Fruit fly (Drosophila melanogaster) whole organism, embryonic: ENCODE data around the gene Prdm13.

Experiments
- Blimp-1 ChIP-seq: fragments of 200-800 bp; sonication (Bioruptor generic); optimal IDR thresholded peaks from 3 replicates; lab custom pipeline; 2018; ENCODE audit warnings: missing biosample characterization, missing genetic modification characterization, mild to moderate bottlenecking, moderate library complexity, missing genetic modification reagents
- CG10366 ChIP-seq: fragments of 200-800 bp; sonication (Bioruptor generic); IDR thresholded peaks from 2 replicates; pipeline ENCODE4 v1.3.6; 2022; ENCODE audit warnings: missing biosample characterization, missing genetic modification characterization
- CG11723 ChIP-seq: fragments of 200-800 bp; sonication (Bioruptor generic); optimal IDR thresholded peaks from 2 replicates; lab custom pipeline; 2017; ENCODE audit warnings: missing biosample characterization, mild to moderate bottlenecking, missing genetic modification characterization
- CG12155 ChIP-seq: fragments of 200-800 bp; sonication (Bioruptor generic); optimal IDR thresholded peaks from 3 replicates; lab custom pipeline; 2016; ENCODE audit warnings: missing biosample characterization, missing genetic modification characterization
- CG13424 ChIP-seq: fragments of 200-800 bp; sonication (Bioruptor generic); optimal IDR thresholded peaks from 2 replicates; lab custom pipeline; 2019; ENCODE audit warnings: missing biosample characterization, mild to moderate bottlenecking, missing genetic modification characterization, moderate library complexity
- CG18262 ChIP-seq: fragments of 200-800 bp; optimal IDR thresholded peaks from 3 replicates; lab custom pipeline; 2019; ENCODE audit warnings: missing biosample characterization, mild to moderate bottlenecking, missing genetic modification characterization, moderate library complexity
- CG18599 ChIP-seq: fragments of 200-800 bp; sonication (Bioruptor generic); optimal IDR thresholded peaks from 3 replicates; lab custom pipeline; 2017; ENCODE audit warnings: missing biosample characterization, missing genetic modification characterization, mild to moderate bottlenecking, moderate library complexity, missing genetic modification reagents
- CG18619 ChIP-seq: fragments of 200-800 bp; sonication (Bioruptor generic); optimal IDR thresholded peaks from 3 replicates; lab custom pipeline; 2017; ENCODE audit warnings: missing biosample characterization, mild to moderate bottlenecking, missing genetic modification characterization
- CG31365 ChIP-seq: fragments of 200-800 bp; sonication (Bioruptor generic); optimal IDR thresholded peaks from 2 replicates; lab custom pipeline; 2018; ENCODE audit warnings: missing biosample characterization, mild to moderate bottlenecking, missing genetic modification characterization
- CG31388 ChIP-seq: fragments of 200-800 bp; sonication (Bioruptor generic); optimal IDR thresholded peaks from 2 replicates; lab custom pipeline; 2016; ENCODE audit warnings: missing biosample characterization, missing genetic modification characterization
- CG5953 ChIP-seq: fragments of 200-800 bp; sonication (Bioruptor generic); IDR thresholded peaks from 2 replicates; pipeline ENCODE4 v1.3.6; 2022; ENCODE audit warnings: missing biosample characterization, missing genetic modification characterization
- CG7556 ChIP-seq: fragments of 200-800 bp; sonication (Bioruptor generic); optimal IDR thresholded peaks from 2 replicates; lab custom pipeline; 2017; ENCODE audit warnings: missing biosample characterization, mild to moderate bottlenecking, missing genetic modification characterization
- CG7786 ChIP-seq: fragments of 200-800 bp; sonication (Bioruptor generic); optimal IDR thresholded peaks from 2 replicates; lab custom pipeline; 2016; ENCODE audit warnings: missing biosample characterization, missing genetic modification characterization
- CG8089 ChIP-seq: fragments of 200-800 bp; sonication (Bioruptor generic); optimal IDR thresholded peaks from 3 replicates; lab custom pipeline; 2016; ENCODE audit warnings: missing biosample characterization, missing genetic modification characterization
- CG8281 ChIP-seq: fragments of 200-800 bp; sonication (Bioruptor generic); optimal IDR thresholded peaks from 2 replicates; lab custom pipeline; 2018; ENCODE audit warnings: missing biosample characterization, mild to moderate bottlenecking, missing genetic modification characterization, moderate library complexity
- CG9215 ChIP-seq: fragments of 200-800 bp; sonication (Bioruptor generic); IDR thresholded peaks from 2 replicates; pipeline ENCODE4 v1.3.6; 2022; ENCODE audit warnings: missing biosample characterization, missing genetic modification characterization
- CHES-1-like ChIP-seq: fragments of 200-800 bp; sonication (Bioruptor generic); optimal IDR thresholded peaks from 2 replicates; lab custom pipeline; 2016; ENCODE audit warnings: missing biosample characterization, missing genetic modification characterization
- Deaf1 ChIP-seq: fragments of 200-800 bp; optimal IDR thresholded peaks from 3 replicates; lab custom pipeline; 2019; ENCODE audit warnings: missing biosample characterization, mild to moderate bottlenecking, missing genetic modification characterization, moderate library complexity
- Dref ChIP-seq: fragments of 200-800 bp; sonication (Bioruptor generic); IDR thresholded peaks from 2 replicates; pipeline ENCODE4 v1.3.6; 2022; ENCODE audit warnings: missing biosample characterization, missing genetic modification characterization
- Lim3 ChIP-seq: fragments of 200-800 bp; sonication (Bioruptor generic); IDR thresholded peaks from 2 replicates; pipeline ENCODE4 v1.3.6; 2022; ENCODE audit warnings: missing biosample characterization, missing genetic modification characterization
- Sox102F ChIP-seq: fragments of 200-800 bp; sonication (Bioruptor generic); optimal IDR thresholded peaks from 2 replicates; lab custom pipeline; 2018; ENCODE audit warnings: missing biosample characterization, mild to moderate bottlenecking, missing genetic modification characterization, moderate library complexity
- Xbp1 ChIP-seq: fragments of 200-800 bp; sonication (Bioruptor generic); optimal IDR thresholded peaks from 3 replicates; lab custom pipeline; 2016; ENCODE audit warnings: missing biosample characterization, mild to moderate bottlenecking, missing genetic modification characterization
- ato ChIP-seq: fragments of 200-800 bp; sonication (Bioruptor generic); IDR thresholded peaks from 2 replicates; pipeline ENCODE4 v1.3.6; 2022; ENCODE audit warnings: missing biosample characterization, missing genetic modification characterization; ENCODE audit not compliant: partially characterized antibody
- bcd ChIP-seq: fragments of 200-800 bp; sonication (Bioruptor generic); optimal IDR thresholded peaks from 2 replicates; lab custom pipeline; 2017; ENCODE audit warnings: missing biosample characterization, mild to moderate bottlenecking, missing genetic modification characterization
- br ChIP-seq: fragments of >200 bp; optimal IDR thresholded peaks from 2 replicates; lab custom pipeline; 2017
- croc ChIP-seq: fragments of 200-800 bp; sonication (Bioruptor generic); conservative IDR thresholded peaks from 3 replicates; pipeline ENCODE4 v1.3.6; 2022; ENCODE audit warnings: missing biosample characterization, missing genetic modification characterization
- danr ChIP-seq: fragments of 200-800 bp; sonication (Bioruptor generic); IDR thresholded peaks from 2 replicates; pipeline ENCODE4 v1.3.6; 2022; ENCODE audit warnings: missing biosample characterization, missing genetic modification characterization
- dati ChIP-seq: fragments of 200-800 bp; sonication (Bioruptor generic); IDR thresholded peaks from 2 replicates; pipeline ENCODE4 v1.3.6; 2022; ENCODE audit warnings: missing biosample characterization, missing genetic modification characterization
- emc ChIP-seq: fragments of 200-800 bp; sonication (Bioruptor generic); optimal IDR thresholded peaks from 2 replicates; lab custom pipeline; 2016; ENCODE audit warnings: missing biosample characterization, missing genetic modification characterization
- esg ChIP-seq: fragments of 200-800 bp; sonication (Bioruptor generic); conservative IDR thresholded peaks from 2 replicates; pipeline ENCODE4 v1.3.6; 2022; ENCODE audit warnings: missing biosample characterization, missing genetic modification characterization
- exex ChIP-seq: fragments of 200-800 bp; sonication (Bioruptor generic); optimal IDR thresholded peaks from 4 replicates; lab custom pipeline; 2018; ENCODE audit warnings: missing biosample characterization, mild to moderate bottlenecking, missing genetic modification characterization, moderate library complexity
- fd102C ChIP-seq: fragments of 200-800 bp; sonication (Bioruptor generic); optimal IDR thresholded peaks from 2 replicates; lab custom pipeline; 2018; ENCODE audit warnings: missing biosample characterization, mild to moderate bottlenecking, missing genetic modification characterization, moderate library complexity
- ftz-f1 ChIP-seq: fragments of 200-800 bp; sonication (Bioruptor generic); optimal IDR thresholded peaks from 2 replicates; lab custom pipeline; 2016; ENCODE audit warnings: missing biosample characterization, missing genetic modification characterization
- gsb-n ChIP-seq: fragments of 200-800 bp; sonication (Bioruptor generic); optimal IDR thresholded peaks from 3 replicates; lab custom pipeline; 2018; ENCODE audit warnings: missing biosample characterization, mild to moderate bottlenecking, missing genetic modification characterization
- hkb ChIP-seq, 2 experiments: fragments of 200-800 bp in 1 of 2; fragments of >200 bp in 1 of 2; sonication (Bioruptor generic) in 1 of 2; IDR thresholded peaks in 1 of 2; optimal IDR thresholded peaks in 1 of 2; 2 replicates each; pipeline versions ENCODE4 v1.3.6 to Lab custom; 2017 to 2022; ENCODE audit warnings: missing biosample characterization in 1 of 2, missing genetic modification characterization in 1 of 2
- ind ChIP-seq: fragments of 200-800 bp; sonication (Bioruptor generic); optimal IDR thresholded peaks from 3 replicates; lab custom pipeline; 2016; ENCODE audit warnings: missing biosample characterization, missing genetic modification characterization
- ken ChIP-seq: fragments of 200-800 bp; sonication (Bioruptor generic); IDR thresholded peaks from 3 replicates; pipeline ENCODE4 v1.3.6; 2022; ENCODE audit warnings: missing biosample characterization, missing genetic modification characterization
- nau ChIP-seq: fragments of 200-800 bp; sonication (Bioruptor generic); optimal IDR thresholded peaks from 3 replicates; lab custom pipeline; 2017; ENCODE audit warnings: missing biosample characterization, mild to moderate bottlenecking, missing genetic modification characterization, missing genetic modification reagents
- rib ChIP-seq: fragments of 200-800 bp; sonication (Bioruptor generic); IDR thresholded peaks from 2 replicates; pipeline ENCODE4 v1.3.6; 2022; ENCODE audit warnings: missing biosample characterization, missing genetic modification characterization
- salm ChIP-seq: fragments of 200-800 bp; sonication (Bioruptor generic); optimal IDR thresholded peaks from 2 replicates; lab custom pipeline; 2018; ENCODE audit warnings: missing biosample characterization, mild to moderate bottlenecking, missing genetic modification characterization
- so ChIP-seq: fragments of 200-800 bp; sonication (Bioruptor generic); IDR thresholded peaks from 3 replicates; pipeline ENCODE4 v1.3.6; 2022; ENCODE audit warnings: missing biosample characterization, missing genetic modification characterization
- sqz ChIP-seq: fragments of 200-800 bp; sonication (Bioruptor generic); optimal IDR thresholded peaks from 3 replicates; lab custom pipeline; 2018; ENCODE audit warnings: missing biosample characterization, mild to moderate bottlenecking, missing genetic modification characterization
- tgo ChIP-seq: fragments of 200-800 bp; sonication (Bioruptor generic); IDR thresholded peaks from 3 replicates; pipeline ENCODE4 v1.3.6; 2022; ENCODE audit warnings: missing biosample characterization, missing genetic modification characterization
- tin ChIP-seq: fragments of 200-800 bp; sonication (Bioruptor generic); optimal IDR thresholded peaks from 3 replicates; lab custom pipeline; 2016; ENCODE audit warnings: missing biosample characterization, missing genetic modification characterization
- trem ChIP-seq: fragments of 200-800 bp; optimal IDR thresholded peaks from 3 replicates; lab custom pipeline; 2019; ENCODE audit warnings: missing biosample characterization, mild to moderate bottlenecking, missing genetic modification characterization, moderate library complexity
- unpg ChIP-seq: fragments of 200-800 bp; sonication (Bioruptor generic); optimal IDR thresholded peaks from 3 replicates; lab custom pipeline; 2018; ENCODE audit warnings: missing biosample characterization, mild to moderate bottlenecking, missing genetic modification characterization, moderate library complexity
- wek ChIP-seq: fragments of 200-800 bp; sonication (Bioruptor generic); optimal IDR thresholded peaks from 3 replicates; lab custom pipeline; 2018; ENCODE audit warnings: missing biosample characterization, mild to moderate bottlenecking, missing genetic modification characterization, moderate library complexity
- wor ChIP-seq: fragments of 200-800 bp; sonication (Bioruptor generic); IDR thresholded peaks from 2 replicates; pipeline ENCODE4 v1.3.6; 2022; ENCODE audit warnings: missing biosample characterization, missing genetic modification characterization
- zfh1 ChIP-seq: fragments of 200-800 bp; sonication (Bioruptor generic); IDR thresholded peaks from 3 replicates; pipeline ENCODE4 v1.3.6; 2022; ENCODE audit warnings: missing biosample characterization, missing genetic modification characterization

Prdm13 gene

DNA sequence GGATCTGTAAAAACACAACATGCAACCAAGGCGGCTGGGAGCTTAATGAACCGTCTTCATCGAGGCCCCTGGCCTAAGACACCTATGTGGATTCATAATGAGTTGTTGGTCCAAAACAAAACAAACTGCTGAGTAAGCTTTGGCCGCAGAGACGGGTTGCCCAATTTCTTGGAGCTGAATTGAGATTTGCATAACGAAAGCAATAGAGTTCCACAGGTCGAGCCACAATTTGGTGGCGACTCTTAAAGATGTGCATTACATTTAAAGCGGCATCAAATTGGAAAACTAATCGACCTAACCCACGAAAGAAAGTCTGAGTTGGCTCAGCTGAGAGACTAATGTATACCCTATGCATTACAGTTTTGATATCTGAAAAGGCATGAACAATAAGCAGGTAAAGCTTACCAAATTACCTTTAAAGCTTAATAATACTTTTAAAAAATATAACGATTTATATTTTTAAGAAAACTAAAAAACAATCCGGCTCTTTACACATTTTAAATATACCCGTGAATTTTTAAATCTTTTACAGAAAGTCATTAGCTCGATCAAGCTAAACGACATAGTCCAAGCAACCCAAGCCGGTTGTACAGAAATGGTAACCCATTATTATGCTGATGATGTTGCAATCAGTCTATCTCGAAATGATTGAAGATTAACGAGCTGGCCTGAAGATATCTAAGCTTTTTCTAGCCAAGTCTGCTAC, 5.4 kb upstream of the Prdm13 start, which contains the start of gene CG13297 (continued):
- TF ChIP-seq hkb (optimal IDR thresholded peaks at IDR 0.05; lab: Kevin White, UChicago) (no peak), hkb (GFP tag; IDR thresholded peaks at IDR 0.05; lab: Robert Waterston, UW) (peak; percentile 65; the same call in 1 of the 2 replicates), zfh1 (GFP tag; lab: Robert Waterston, UW) (0 out of 3 replicates have a peak, but pooled peaks have one; percentile 32), CG5953 (GFP tag; lab: Robert Waterston, UW) (no peak), fd102C (GFP tag; lab: Kevin White, UChicago) (no peak), sqz (GFP tag; lab: Kevin White, UChicago) (peak; percentile 35), Lim3 (GFP tag; lab: Robert Waterston, UW) (no peak), CG8281 (tag; lab: Kevin White, UChicago) (peak; percentile 27), Deaf1 (tag; lab: Kevin White, UChicago) (peak; percentile 22), esg (peak; percentile 61), CG13424 (tag; lab: Kevin White, UChicago) (peak; percentile 76), tin (GFP tag; lab: Kevin White, UChicago) (peak; percentile 6), wor (GFP tag; lab: Robert Waterston, UW) (peak; percentile 58; the same call in 1 of the 2 replicates), Sox102F (GFP tag; lab: Kevin White, UChicago) (peak; percentile 76), CG10366 (GFP tag; lab: Robert Waterston, UW) (peak; percentile 61), tgo (GFP tag; lab: Robert Waterston, UW) (peak; percentile 60; the same call in 2 of the 3 replicates), exex (tag; lab: Kevin White, UChicago) (no peak), br (lab: Kevin White, UChicago) (no peak), CG8089 (GFP tag; lab: Kevin White, UChicago) (no peak), emc (GFP tag; lab: Kevin White, UChicago) (no peak), gsb-n (tag; lab: Kevin White, UChicago) (peak; percentile 17), salm (tag; lab: Kevin White, UChicago) (peak; percentile 18), CG18599 (peak; percentile 37), CG18262 (tag; lab: Kevin White, UChicago) (peak; percentile 73), CG7556 (GFP tag; lab: Kevin White, UChicago) (peak; percentile 55), CG18619 (GFP tag; lab: Kevin White, UChicago) (no peak), nau (GFP tag; lab: Kevin White, UChicago) (no peak), ind (GFP tag; lab: Kevin White, UChicago) (peak; percentile 45), CG9215 (GFP tag; lab: Robert Waterston, UW) (0 out of 2 replicates have a peak, but pooled peaks have one; percentile 8), ken (GFP tag; lab: Robert Waterston, UW) (peak; percentile 21; the same call in 1 of the 3 replicates), CG31365 (no peak), so (GFP tag; lab: Robert Waterston, UW) (no peak), ato (no peak), Dref (GFP tag; lab: Robert Waterston, UW) (no peak), ftz-f1 (GFP tag; lab: Kevin White, UChicago) (no peak), CG12155 (GFP tag; lab: Kevin White, UChicago) (peak; percentile 0), dati (no peak), CG7786 (GFP tag; lab: Kevin White, UChicago) (no peak), CG31388 (GFP tag; lab: Kevin White, UChicago) (no peak), bcd (peak; percentile 41), croc (GFP tag; lab: Robert Waterston, UW) (peak; percentile 37; the same call in 2 of the 3 replicates), Xbp1 (GFP tag; lab: Kevin White, UChicago) (peak; percentile 44), wek (GFP tag; lab: Kevin White, UChicago) (no peak), Blimp-1 (peak; percentile 54), rib (GFP tag; lab: Robert Waterston, UW) (no peak), unpg (GFP tag; lab: Kevin White, UChicago) (peak; percentile 54), danr (peak; percentile 45; the same call in 1 of the 2 replicates), trem (tag; lab: Kevin White, UChicago) (peak; percentile 33), CG11723 (GFP tag; lab: Kevin White, UChicago) (peak; percentile 25), CHES-1-like (no peak)
